Fruit fly (Drosophila melanogaster): ENCODE measurements around the gene CG3339.

- TF ChIP-seq CG5204 (GFP tag; optimal IDR thresholded peaks at IDR 0.05): peak; percentile 90
- peak; percentile 70 for TF ChIP-seq Mnt (GFP tag; optimal IDR thresholded peaks at IDR 0.05)
- peak; percentile 55 for TF ChIP-seq CG12768 (GFP tag; optimal IDR thresholded peaks at IDR 0.05)
- TF ChIP-seq bab1 (GFP tag; optimal IDR thresholded peaks at IDR 0.05): peak; percentile 89
- TF ChIP-seq CG1620 (GFP tag; optimal IDR thresholded peaks at IDR 0.05): peak; percentile 83
- peak; percentile 83 for TF ChIP-seq CG11617 (GFP tag; optimal IDR thresholded peaks at IDR 0.05)
- peak; percentile 78 for TF ChIP-seq CG7045 (GFP tag; optimal IDR thresholded peaks at IDR 0.05)
- no peak for TF ChIP-seq kay (GFP tag; ENCODE audit: borderline replicate concordance)
- peak; percentile 88 for TF ChIP-seq CG7101 (tag; optimal IDR thresholded peaks at IDR 0.05)
- peak; percentile 83 for TF ChIP-seq CG33017 (tag; optimal IDR thresholded peaks at IDR 0.05)
- peak; percentile 12 for TF ChIP-seq cic (GFP tag; optimal IDR thresholded peaks at IDR 0.05)
- peak; percentile 48 for TF ChIP-seq tj (GFP tag; optimal IDR thresholded peaks at IDR 0.05)
- TF ChIP-seq Clk (GFP tag; optimal IDR thresholded peaks at IDR 0.05): peak; percentile 55
Measured at dm6 chr3R:27253136-27253920, 68.8 kb downstream of the CG3339 start, which contains the start of gene pll.

Measured in whole organism, adult.